Fruit fly (Drosophila melanogaster) whole organism, embryonic: Measurements from ENCODE around the gene Irc.

Source experiments
- CG30403 ChIP-seq: fragments of 200-800 bp; sonication (Bioruptor generic); optimal IDR thresholded peaks from 3 replicates; lab custom pipeline; 2016; ENCODE audit warnings: missing biosample characterization, missing genetic modification characterization
- CG7271 ChIP-seq: fragments of 200-800 bp; sonication (Bioruptor generic); optimal IDR thresholded peaks from 2 replicates; lab custom pipeline; 2018; ENCODE audit warnings: missing biosample characterization, mild to moderate bottlenecking, missing genetic modification characterization, moderate library complexity
- CG9437 ChIP-seq: fragments of 200-800 bp; sonication (Bioruptor generic); optimal IDR thresholded peaks from 2 replicates; lab custom pipeline; 2018; ENCODE audit warnings: missing biosample characterization, mild to moderate bottlenecking, missing genetic modification characterization
- Fer1 ChIP-seq: fragments of 200-800 bp; sonication (Bioruptor generic); optimal IDR thresholded peaks from 2 replicates; lab custom pipeline; 2017; ENCODE audit warnings: missing biosample characterization, mild to moderate bottlenecking, missing genetic modification characterization
- Hmx ChIP-seq: fragments of 200-800 bp; sonication (Bioruptor generic); optimal IDR thresholded peaks from 2 replicates; lab custom pipeline; 2016; ENCODE audit warnings: missing biosample characterization, missing genetic modification characterization
- az2 ChIP-seq: fragments of 200-800 bp; sonication (Bioruptor generic); optimal IDR thresholded peaks from 3 replicates; lab custom pipeline; 2016; ENCODE audit warnings: missing biosample characterization, missing genetic modification characterization
- da ChIP-seq: fragments of 200-800 bp; sonication (Bioruptor generic); optimal IDR thresholded peaks from 2 replicates; lab custom pipeline; 2016; ENCODE audit warnings: missing biosample characterization, missing genetic modification characterization
- fru ChIP-seq: fragments of >200 bp; optimal IDR thresholded peaks from 2 replicates; lab custom pipeline; 2017
- sob ChIP-seq: fragments of 200-800 bp; sonication (Bioruptor generic); IDR thresholded peaks from 2 replicates; pipeline ENCODE4 v1.3.6; 2022; ENCODE audit warnings: missing biosample characterization, missing genetic modification characterization
- tx ChIP-seq: fragments of 200-800 bp; sonication (Bioruptor generic); optimal IDR thresholded peaks from 2 replicates; lab custom pipeline; 2016; ENCODE audit warnings: missing biosample characterization, missing genetic modification characterization

DNA sequence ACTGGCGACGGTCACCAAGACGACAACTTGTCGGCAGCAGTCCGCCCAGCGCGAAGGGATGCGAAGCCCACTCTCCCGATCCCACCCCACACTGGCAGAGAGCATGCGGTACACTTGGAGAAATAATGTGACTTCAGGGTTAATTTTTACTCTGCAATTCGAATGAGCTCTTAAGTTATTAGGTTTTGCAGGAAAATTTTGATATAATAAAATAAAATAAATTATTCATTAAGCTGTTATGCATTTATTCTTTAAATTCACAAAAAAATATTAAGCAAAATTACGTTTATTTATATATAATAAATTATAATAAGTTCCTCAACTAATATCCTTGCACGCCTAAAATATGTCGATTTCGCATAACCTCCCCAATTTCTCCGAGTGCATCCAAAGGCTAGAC is 46.2 kb downstream of the Irc start:
- TF ChIP-seq fru (lab: Kevin White, UChicago) = no peak
- no peak for TF ChIP-seq tx (GFP tag; lab: Kevin White, UChicago)
- TF ChIP-seq CG7271 (tag; lab: Kevin White, UChicago) = no peak
- TF ChIP-seq sob (GFP tag; lab: Robert Waterston, UW) = no peak
- no peak for TF ChIP-seq Fer1 (GFP tag; lab: Kevin White, UChicago)
- peak; percentile 38 for TF ChIP-seq CG30403 (GFP tag; lab: Kevin White, UChicago)
- no peak for TF ChIP-seq Hmx
- TF ChIP-seq da (GFP tag; lab: Kevin White, UChicago) = no peak
- no peak for TF ChIP-seq CG9437 (GFP tag; lab: Kevin White, UChicago)
- peak; percentile 23 for TF ChIP-seq az2
